Fruit fly (Drosophila melanogaster) whole organism: ENCODE data around the gene PolD2.

Experiments
- CG8478 ChIP-seq: fragments of >200 bp; optimal IDR thresholded peaks from 2 replicates; lab custom pipeline; 2018; ENCODE audit warnings: inconsistent platforms
- Dll ChIP-seq: fragments of >200 bp; optimal IDR thresholded peaks from 2 replicates; lab custom pipeline; 2017
- EcR ChIP-seq, 2 experiments: fragments of >200 bp; optimal IDR thresholded peaks; 2 replicates each; lab custom pipeline; 2017; ENCODE audit warnings: missing biosample characterization in 2 of 2, missing genetic modification characterization in 2 of 2, missing genetic modification reagents in 2 of 2
- pan ChIP-seq: fragments of >200 bp; optimal IDR thresholded peaks from 2 replicates; lab custom pipeline; 2017
- psq ChIP-seq: fragments of >200 bp; optimal IDR thresholded peaks from 2 replicates; lab custom pipeline; 2017
- usp ChIP-seq: fragments of >200 bp; optimal IDR thresholded peaks from 2 replicates; lab custom pipeline; 2017; ENCODE audit warnings: missing biosample characterization, missing genetic modification characterization, mixed read lengths

The PolD2 gene

DNA sequence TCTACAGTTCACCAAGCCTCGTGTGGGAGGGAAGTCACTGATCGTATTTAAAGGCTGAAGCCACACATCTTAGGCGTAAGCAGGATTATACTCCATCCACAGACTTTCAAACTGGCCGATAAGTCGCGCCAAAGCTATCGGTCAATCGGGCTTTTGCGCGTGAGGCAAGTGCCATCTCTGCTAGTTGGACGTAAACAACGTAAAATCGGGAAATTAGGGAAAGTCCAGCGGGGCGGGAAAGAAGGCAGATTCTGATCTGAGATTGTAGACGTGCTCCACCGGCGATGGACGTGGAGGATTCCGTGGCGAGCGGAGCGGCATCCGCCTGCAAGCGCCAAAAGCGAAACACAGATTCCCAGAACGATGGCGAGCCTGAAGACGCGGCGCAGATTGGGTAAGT, 19.3 kb upstream of the PolD2 start, which contains the start of gene CG8001:
Gene CG8001 (plus strand): TSS at position 17 of the 400 bp plus-strand sequence.
- no peak for TF ChIP-seq pan (lab: Kevin White, UChicago)
- TF ChIP-seq usp = no peak
- TF ChIP-seq CG8478 = no peak
- no peak for TF ChIP-seq Dll
- no peak for TF ChIP-seq psq
- no peak for TF ChIP-seq EcR (GFP tag; optimal IDR thresholded peaks at IDR 0.05; lab: Kevin White, UChicago)

DNA sequence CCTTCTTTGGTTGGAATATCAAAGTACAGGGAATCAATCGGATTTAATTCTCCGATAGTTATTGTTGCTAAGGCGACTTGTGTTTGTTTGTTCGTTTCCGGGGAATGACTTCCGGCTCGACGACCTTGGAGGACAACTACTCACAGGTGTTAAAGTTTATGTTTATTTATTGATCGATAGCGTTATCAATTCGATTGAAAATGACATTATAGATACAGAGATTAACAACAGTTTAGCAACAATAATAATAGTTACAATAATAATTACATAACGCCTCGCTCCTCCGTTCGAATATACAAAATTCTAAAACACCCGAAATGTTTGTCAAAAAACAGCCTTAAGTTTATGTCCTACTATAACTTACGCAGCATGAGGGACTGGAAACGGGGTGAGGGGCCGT, 3.8 kb upstream of the PolD2 start, which contains the start of gene Dhc62B:
Gene Dhc62B (minus strand): TSS at position 101 of the 400 bp plus-strand sequence.
- TF ChIP-seq psq (no peak), EcR (GFP tag; optimal IDR thresholded peaks at IDR 0.05; lab: Kevin White, UChicago) (no peak), usp (no peak), CG8478 (no peak), pan (lab: Kevin White, UChicago) (no peak), Dll (no peak)

dm6 chr3L:1772593-1772992, 2.8 kb upstream of the PolD2 start:
- TF ChIP-seq CG8478 (no peak), Dll (no peak), usp (no peak), psq (no peak), EcR (GFP tag; optimal IDR thresholded peaks at IDR 0.05; lab: Kevin White, UChicago) (no peak), pan (lab: Kevin White, UChicago) (no peak)

- no peak for TF ChIP-seq CG8478
- no peak for TF ChIP-seq EcR (GFP tag; optimal IDR thresholded peaks at IDR 0.05; lab: Kevin White, UChicago)
These were observed 1.8 kb downstream of the PolD2 start, which contains the start of the genes CG2021 and mRpL46 for dm6 chr3L:1777249-1777648. CG2021 (minus strand) TSS chr3L:1777411. mRpL46 (plus strand) TSS chr3L:1777439.

DNA sequence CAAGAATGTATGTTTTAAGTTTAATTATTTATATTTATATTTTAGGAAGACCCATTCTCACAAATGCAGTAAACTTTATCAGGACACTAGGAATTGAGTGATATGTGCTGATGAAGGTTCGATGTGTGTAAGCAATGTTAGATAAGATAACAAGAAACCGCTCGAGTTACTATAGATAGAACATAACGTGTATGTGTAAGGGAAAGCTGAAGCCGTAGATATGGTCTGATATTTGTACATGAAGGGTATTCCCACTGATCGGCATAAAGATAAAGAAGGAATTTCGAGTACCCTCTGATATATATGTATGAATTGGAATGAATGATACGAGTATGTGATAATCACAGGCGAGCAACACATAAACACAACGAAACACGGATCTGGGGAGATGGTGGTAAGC, 8.7 kb downstream of the PolD2 start:
- no peak for TF ChIP-seq CG8478
- TF ChIP-seq pan (lab: Kevin White, UChicago) = no peak

DNA sequence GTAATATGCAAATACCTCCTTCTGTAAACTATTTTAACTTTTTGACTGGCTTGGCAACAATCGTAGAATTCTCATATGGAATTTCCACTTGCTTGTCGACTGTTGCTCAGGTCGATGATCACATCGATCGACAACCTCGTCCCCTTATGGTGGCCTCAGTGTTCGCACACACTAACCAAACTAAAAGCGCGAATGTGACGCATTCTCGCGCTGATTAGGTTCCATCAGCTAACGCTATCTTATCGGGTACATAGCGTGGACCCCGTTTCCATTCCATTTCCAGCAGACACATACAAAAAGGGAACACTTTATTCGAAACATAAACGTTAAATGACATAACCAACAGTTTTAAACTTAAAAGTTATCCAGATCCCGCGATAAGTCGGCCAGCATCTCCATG, 13.9 kb downstream of the PolD2 start:
- TF ChIP-seq EcR (GFP tag; optimal IDR thresholded peaks at IDR 0.05; lab: Kevin White, UChicago) = no peak
- TF ChIP-seq psq = no peak

dm6 chr3L:1794164-1794942, 18.9 kb downstream of the PolD2 start:
- TF ChIP-seq Dll (peak; percentile 85), EcR (GFP tag; optimal IDR thresholded peaks at IDR 0.05; lab: Kevin White, UChicago) (no peak)

DNA sequence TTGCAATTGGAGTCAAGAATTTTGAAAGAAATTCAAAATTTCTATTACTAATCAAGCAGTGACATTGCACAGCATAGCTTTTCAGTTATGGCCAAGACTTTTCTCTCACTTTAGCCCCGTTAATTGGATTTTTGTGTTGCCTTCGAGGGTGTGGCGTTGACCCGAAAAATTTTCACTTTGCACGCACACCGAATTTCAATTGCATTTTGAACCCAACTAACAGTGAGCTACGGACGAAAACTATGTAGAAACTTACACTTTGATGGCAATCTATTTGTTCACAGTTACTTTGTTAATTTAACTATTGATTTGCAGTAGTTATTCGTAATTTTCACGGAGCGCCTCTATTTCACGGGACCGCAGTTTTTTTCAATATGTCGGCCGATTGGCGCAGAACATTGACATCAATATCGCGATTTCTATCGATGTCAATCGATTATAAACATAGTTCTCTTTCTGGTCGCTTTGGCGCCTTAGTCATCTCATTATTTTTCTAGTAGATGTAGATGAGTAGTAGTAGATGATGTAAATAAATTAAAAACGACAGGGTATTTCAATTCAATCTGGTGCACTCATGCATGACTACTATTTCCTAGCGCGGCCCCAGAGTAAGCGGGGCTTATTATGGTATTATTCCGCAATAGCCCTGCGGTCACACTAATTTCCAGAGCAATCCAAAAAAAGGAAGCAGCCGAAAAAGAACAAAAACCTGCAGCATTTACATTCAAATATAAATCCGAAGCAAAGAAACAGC, 19.7 kb downstream of the PolD2 start, which contains the start of the genes alpha-Spec, dlt and Cdc37:
Gene alpha-Spec (minus strand): TSS at position 386 of the 754 bp plus-strand sequence.
Gene dlt (minus strand): TSS at position 386 of the 754 bp plus-strand sequence.
Gene Cdc37 (plus strand): TSS at position 450 of the 754 bp plus-strand sequence.
- TF ChIP-seq psq (no peak), pan (lab: Kevin White, UChicago) (no peak), Dll (no peak), CG8478 (no peak), EcR (GFP tag; optimal IDR thresholded peaks at IDR 0.05; lab: Kevin White, UChicago) (no peak), usp (no peak)

DNA sequence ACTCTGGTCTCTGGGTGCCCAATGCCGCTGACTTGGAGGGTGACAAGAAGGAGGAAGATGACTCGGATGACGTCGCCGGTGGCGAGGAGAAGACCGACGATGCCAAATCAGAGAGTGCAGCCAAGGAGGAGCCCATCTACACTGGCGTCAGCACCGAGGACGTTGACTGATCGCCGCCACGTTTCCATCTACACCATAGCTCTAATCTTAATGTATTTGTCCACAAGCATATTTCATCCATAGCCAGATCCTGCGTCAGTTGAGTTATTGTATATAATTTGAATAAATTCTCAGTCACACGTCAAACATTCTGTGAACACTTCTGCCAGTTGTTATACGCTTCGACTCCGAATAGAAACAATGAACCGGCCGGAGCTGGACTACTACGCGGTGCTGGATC, 21.6 kb downstream of the PolD2 start, which contains the start of gene CG12020:
Gene CG12020 (plus strand): TSS at position 301 of the 400 bp plus-strand sequence.
- TF ChIP-seq usp (no peak), CG8478 (no peak), pan (lab: Kevin White, UChicago) (no peak), Dll (no peak), psq (no peak), EcR (GFP tag; optimal IDR thresholded peaks at IDR 0.05; lab: Kevin White, UChicago) (no peak)

dm6 chr3L:1798649-1799048, 23.2 kb downstream of the PolD2 start, which contains the start of gene Patj:
Patj (plus strand) TSS chr3L:1798803.
- TF ChIP-seq Dll = peak; percentile 54
- no peak for TF ChIP-seq EcR (GFP tag; optimal IDR thresholded peaks at IDR 0.05; lab: Kevin White, UChicago)

dm6 chr3L:1802802-1803201, 27.4 kb downstream of the PolD2 start, which contains the start of the genes JTBR and CG42676:
JTBR (minus strand) TSS chr3L:1802856.
CG42676 (plus strand) TSS chr3L:1803107.
- TF ChIP-seq usp (no peak), Dll (no peak), psq (peak; percentile 57)

dm6 chr3L:1808631-1809030, 33.2 kb downstream of the PolD2 start:
- no peak for TF ChIP-seq CG8478
- TF ChIP-seq Dll = no peak
- TF ChIP-seq psq = no peak
- no peak for TF ChIP-seq EcR (GFP tag; optimal IDR thresholded peaks at IDR 0.05; lab: Kevin White, UChicago)
- no peak for TF ChIP-seq usp
- no peak for TF ChIP-seq pan (lab: Kevin White, UChicago)

DNA sequence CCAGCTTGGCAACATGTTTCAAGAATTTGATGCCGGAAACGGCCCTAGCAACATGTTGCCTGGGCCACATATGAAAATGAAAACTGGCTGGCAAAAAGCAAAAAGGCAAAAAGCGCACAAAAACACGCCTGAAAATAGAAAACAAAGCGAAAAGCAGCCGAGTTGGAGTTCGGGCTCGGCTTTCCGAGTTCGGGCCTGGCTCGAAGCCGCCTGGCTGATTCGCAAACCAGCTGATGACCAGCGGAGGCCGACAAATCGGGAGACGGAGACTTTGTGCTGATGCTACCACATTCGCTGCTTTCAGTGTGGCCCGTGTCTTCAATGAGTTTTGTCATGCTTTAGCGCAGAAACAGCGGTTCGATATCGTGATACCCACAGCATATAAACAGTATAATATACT, 34.9 kb downstream of the PolD2 start, which contains the start of gene GV1:
Gene GV1 (plus strand): TSS at position 301 of the 400 bp plus-strand sequence.
- TF ChIP-seq EcR (GFP tag; optimal IDR thresholded peaks at IDR 0.05; lab: Kevin White, UChicago) (no peak), CG8478 (no peak), Dll (no peak), pan (lab: Kevin White, UChicago) (no peak), psq (no peak), usp (no peak)
